Worm (Caenorhabditis elegans): Measurements from ENCODE around the gene srbc-84.

srbc-84 gene

DNA sequence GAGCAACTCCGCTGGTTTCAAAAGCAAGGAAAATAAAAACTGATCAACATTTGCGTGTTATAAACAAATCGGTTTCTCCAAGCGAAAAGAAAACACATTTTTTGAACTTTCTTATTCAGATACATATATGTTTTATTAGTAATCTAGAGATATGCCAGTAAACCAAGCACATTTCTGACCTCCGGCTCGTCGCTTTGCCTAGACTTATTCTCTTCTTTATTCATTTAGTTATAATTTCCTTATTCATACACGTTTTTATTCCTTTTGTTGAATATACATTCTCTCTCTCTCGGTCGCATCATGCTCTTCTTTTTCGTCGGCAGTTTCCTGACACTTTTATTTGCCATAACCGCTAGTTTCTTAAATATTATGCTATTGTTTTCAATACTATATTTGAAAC is at the start of gene srbc-84:
srbc-84 (plus strand) TSS at position 301 of the 400 bp plus-strand sequence.
- no peak for TF ChIP-seq F16B12.6 (tag; optimal IDR thresholded peaks at IDR 0.05)
- no peak for TF ChIP-seq zip-4 (GFP tag; optimal IDR thresholded peaks at IDR 0.05)
- TF ChIP-seq ceh-90 (tag; optimal IDR thresholded peaks at IDR 0.05): no peak
- no peak for TF ChIP-seq pax-3 (tag; optimal IDR thresholded peaks at IDR 0.05)
- TF ChIP-seq nhr-20 (tag; optimal IDR thresholded peaks at IDR 0.05): no peak
- TF ChIP-seq ztf-11 (tag; optimal IDR thresholded peaks at IDR 0.05): no peak
- no peak for TF ChIP-seq ceh-8 (GFP tag; optimal IDR thresholded peaks at IDR 0.05)
- TF ChIP-seq C04F5.9 (tag; optimal IDR thresholded peaks at IDR 0.05): no peak
- TF ChIP-seq pqm-1 (tag; optimal IDR thresholded peaks at IDR 0.05): no peak
- no peak for TF ChIP-seq sox-4 (tag; optimal IDR thresholded peaks at IDR 0.05)

DNA sequence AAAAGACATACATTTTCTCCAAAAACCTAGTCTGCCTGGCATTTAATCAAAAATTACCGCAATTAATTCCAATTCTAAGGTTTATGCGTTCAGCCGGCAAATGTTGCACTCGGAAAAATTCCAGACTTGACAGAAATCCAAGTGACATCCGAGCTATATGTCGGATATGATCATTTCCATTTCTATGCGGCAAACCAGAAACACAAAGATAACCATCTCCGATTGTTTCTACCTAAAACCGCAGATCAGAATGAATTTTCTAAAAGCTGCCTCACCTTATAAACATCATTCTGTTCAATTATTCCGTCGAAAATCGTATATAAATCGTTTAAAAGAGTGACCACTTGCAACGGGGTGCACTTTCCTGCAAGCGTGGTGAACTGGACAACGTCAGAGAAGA is 49.7 kb upstream of the srbc-84 start:
- TF ChIP-seq efl-3 (GFP tag; optimal IDR thresholded peaks at IDR 0.05) (no peak), tlp-1 (tag; optimal IDR thresholded peaks at IDR 0.05) (no peak), ztf-4 (tag; optimal IDR thresholded peaks at IDR 0.05) (no peak), aly-2 (tag; optimal IDR thresholded peaks at IDR 0.05) (no peak), lin-13 (GFP tag; optimal IDR thresholded peaks at IDR 0.05) (no peak), dsc-1 (tag; optimal IDR thresholded peaks at IDR 0.05) (no peak), nhr-84 (tag; optimal IDR thresholded peaks at IDR 0.05) (no peak), nhr-47 (tag; optimal IDR thresholded peaks at IDR 0.05) (no peak), pax-3 (tag; optimal IDR thresholded peaks at IDR 0.05) (no peak), lsy-2 (tag; optimal IDR thresholded peaks at IDR 0.05) (no peak), hpl-2 (GFP tag; optimal IDR thresholded peaks at IDR 0.05) (no peak), xbp-1 (tag; optimal IDR thresholded peaks at IDR 0.05) (no peak), ceh-8 (GFP tag; optimal IDR thresholded peaks at IDR 0.05) (no peak), tbx-2 (tag; optimal IDR thresholded peaks at IDR 0.05) (no peak), sox-4 (tag; optimal IDR thresholded peaks at IDR 0.05) (no peak), aha-1 (tag; optimal IDR thresholded peaks at IDR 0.05) (no peak), lin-15B (tag; optimal IDR thresholded peaks at IDR 0.05) (no peak), snu-23 (GFP tag; optimal IDR thresholded peaks at IDR 0.05) (no peak), skn-1 (tag; optimal IDR thresholded peaks at IDR 0.05) (no peak)

DNA sequence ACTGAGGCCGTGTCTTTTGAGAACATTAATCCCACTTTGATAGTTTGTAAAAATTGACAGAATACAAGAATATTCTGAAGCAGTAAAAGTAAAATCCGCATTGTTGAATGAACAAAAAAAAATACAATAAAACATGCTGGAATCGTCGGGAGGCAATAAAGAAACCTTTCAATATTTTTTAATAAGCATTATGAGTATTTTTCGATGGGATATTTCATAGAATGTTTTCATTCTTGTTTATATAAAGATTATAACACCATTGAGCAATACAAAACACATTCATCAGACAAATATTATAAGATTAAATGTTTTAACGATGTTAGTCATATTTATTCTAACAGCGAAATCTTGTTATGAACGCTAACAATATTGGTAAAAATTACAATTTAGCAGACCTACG is 45.1 kb upstream of the srbc-84 start, which contains the start of gene gcy-20:
gcy-20 (minus strand) TSS at position 101 of the 400 bp plus-strand sequence.
- no peak for TF ChIP-seq sptf-1 (tag; optimal IDR thresholded peaks at IDR 0.05)
- no peak for TF ChIP-seq C04F5.9 (tag; optimal IDR thresholded peaks at IDR 0.05)

DNA sequence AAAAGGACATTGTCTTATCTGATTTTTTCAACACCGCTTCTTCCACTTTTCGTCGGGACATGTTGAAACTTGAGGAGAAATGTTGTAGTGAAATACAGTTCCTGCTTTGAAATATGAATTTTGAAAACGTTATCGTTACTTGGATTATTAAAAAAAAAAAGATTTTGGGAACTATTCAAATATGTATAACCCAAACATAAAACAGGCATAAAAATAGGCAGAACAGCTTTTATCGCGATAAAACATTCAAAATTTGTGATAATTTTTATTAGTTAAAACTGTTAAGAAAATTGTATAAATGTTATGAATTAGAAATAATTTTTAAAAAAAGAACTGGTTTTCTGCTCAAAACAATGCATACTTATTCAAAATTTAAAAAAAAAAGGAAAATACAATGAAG is 42.4 kb upstream of the srbc-84 start, which contains the start of gene bgnt-1.3:
bgnt-1.3 (minus strand) TSS at position 101 of the 400 bp plus-strand sequence.
- no peak for TF ChIP-seq C16A3.4 (tag; optimal IDR thresholded peaks at IDR 0.05)
- no peak for TF ChIP-seq snu-23 (GFP tag; optimal IDR thresholded peaks at IDR 0.05)
- TF ChIP-seq F16B12.6 (tag; optimal IDR thresholded peaks at IDR 0.05): no peak
- TF ChIP-seq nhr-47 (tag; optimal IDR thresholded peaks at IDR 0.05): no peak
- no peak for TF ChIP-seq nhr-11 (tag; optimal IDR thresholded peaks at IDR 0.05)
- no peak for TF ChIP-seq lir-3 (tag; optimal IDR thresholded peaks at IDR 0.05; ENCODE audit: poor library complexity)
- TF ChIP-seq sptf-1 (tag; optimal IDR thresholded peaks at IDR 0.05): no peak
- no peak for TF ChIP-seq hpl-2 (GFP tag; optimal IDR thresholded peaks at IDR 0.05)
- TF ChIP-seq aha-1 (tag; optimal IDR thresholded peaks at IDR 0.05): no peak
- TF ChIP-seq pqm-1 (tag; optimal IDR thresholded peaks at IDR 0.05): no peak
- no peak for TF ChIP-seq alr-1 (tag; optimal IDR thresholded peaks at IDR 0.05; ENCODE audit: borderline replicate concordance)
- TF ChIP-seq fkh-8 (tag; optimal IDR thresholded peaks at IDR 0.05): no peak
- no peak for TF ChIP-seq unc-130 (tag; optimal IDR thresholded peaks at IDR 0.05)
- TF ChIP-seq nhr-12 (tag; optimal IDR thresholded peaks at IDR 0.05): no peak
- no peak for TF ChIP-seq C04F5.9 (tag; optimal IDR thresholded peaks at IDR 0.05)
- TF ChIP-seq ces-1 (GFP tag; optimal IDR thresholded peaks at IDR 0.05): no peak
- no peak for TF ChIP-seq irx-1 (tag; optimal IDR thresholded peaks at IDR 0.05)
- TF ChIP-seq lin-39 (tag; optimal IDR thresholded peaks at IDR 0.05): no peak
- no peak for TF ChIP-seq mep-1 (tag; optimal IDR thresholded peaks at IDR 0.05)
- TF ChIP-seq Y116A8C.19 (tag; optimal IDR thresholded peaks at IDR 0.05; ENCODE audit: borderline replicate concordance): no peak
